Worm (Caenorhabditis elegans) whole organism, young adult: ENCODE data around the gene K02G10.5.
A peak's percentile ranks its signal among the peaks of the same experiment; 100 is the strongest.

Experiments used
- B0019.2 ChIP-seq: fragments of 200-800 bp; sonication (Bioruptor generic); conservative IDR thresholded peaks from 2 replicates; pipeline ENCODE4 v1.3.6; 2022; ENCODE audit warnings: missing genetic modification reagents, missing genetic modification characterization, missing compliant biosample characterization
- B0261.1 ChIP-seq: sonication (generic microtip); optimal IDR thresholded peaks from 2 replicates; lab custom pipeline; 2016; ENCODE audit warnings: mild to moderate bottlenecking, missing genetic modification characterization, moderate library complexity, missing compliant biosample characterization
- B0336.3 ChIP-seq: fragments of 200-800 bp; sonication (Bioruptor generic); IDR thresholded peaks from 2 replicates; pipeline ENCODE4 v1.3.6; 2022; ENCODE audit warnings: missing genetic modification characterization, missing compliant biosample characterization
- C17E4.6 ChIP-seq: fragments of 200-800 bp; sonication (Bioruptor generic); IDR thresholded peaks from 2 replicates; pipeline ENCODE4 v1.3.6; 2022; ENCODE audit warnings: missing genetic modification reagents, missing genetic modification characterization, missing compliant biosample characterization
- D2030.7 ChIP-seq: fragments of 200-800 bp; sonication (Bioruptor generic); IDR thresholded peaks from 2 replicates; pipeline ENCODE4 v1.3.6; 2022; ENCODE audit warnings: missing genetic modification reagents, missing genetic modification characterization, missing compliant biosample characterization
- F10E7.11 ChIP-seq: sonication (generic microtip); optimal IDR thresholded peaks from 2 replicates; lab custom pipeline; 2017; ENCODE audit warnings: mild to moderate bottlenecking, missing genetic modification characterization, moderate library complexity, missing compliant biosample characterization
- F23B12.7 ChIP-seq: sonication (generic microtip); optimal IDR thresholded peaks from 2 replicates; lab custom pipeline; 2017; ENCODE audit warnings: missing genetic modification characterization, mild to moderate bottlenecking, missing compliant biosample characterization, antibody characterized with exemption, moderate library complexity; ENCODE audit not compliant: insufficient read depth
- F33H1.4 ChIP-seq: fragments of 200-800 bp; sonication (Bioruptor generic); IDR thresholded peaks from 2 replicates; pipeline ENCODE4 v1.3.6; 2022; ENCODE audit warnings: missing genetic modification reagents, missing genetic modification characterization, missing compliant biosample characterization
- F37B4.10 ChIP-seq: fragments of 200-800 bp; sonication (Bioruptor generic); IDR thresholded peaks from 2 replicates; pipeline ENCODE4 v1.3.6; 2022; ENCODE audit warnings: missing genetic modification characterization, missing compliant biosample characterization
- F39B2.1 ChIP-seq: fragments of 200-800 bp; sonication (Bioruptor generic); IDR thresholded peaks from 2 replicates; pipeline ENCODE4 v1.3.6; 2022; ENCODE audit warnings: missing genetic modification reagents, missing genetic modification characterization, missing compliant biosample characterization
- F49E8.2 ChIP-seq: sonication (generic microtip); optimal IDR thresholded peaks from 3 replicates; lab custom pipeline; 2017; ENCODE audit warnings: missing genetic modification characterization, mild to moderate bottlenecking, missing compliant biosample characterization, antibody characterized with exemption, moderate library complexity; ENCODE audit not compliant: insufficient read depth
- F52B5.7 ChIP-seq: sonication (generic microtip); optimal IDR thresholded peaks from 2 replicates; lab custom pipeline; 2016; ENCODE audit warnings: mild to moderate bottlenecking, missing genetic modification characterization, missing compliant biosample characterization
- F55B11.4 ChIP-seq: sonication (generic microtip); optimal IDR thresholded peaks from 2 replicates; lab custom pipeline; 2016; ENCODE audit warnings: missing compliant biosample characterization, missing genetic modification characterization, borderline replicate concordance; ENCODE audit not compliant: insufficient read depth
- F57A8.1 ChIP-seq: fragments of 200-800 bp; sonication (Bioruptor generic); optimal IDR thresholded peaks from 2 replicates; lab custom pipeline; 2018; ENCODE audit warnings: mild to moderate bottlenecking, missing genetic modification characterization, moderate library complexity, missing compliant biosample characterization
- Y53G8AR.9 ChIP-seq: fragments of 200-800 bp; sonication (Bioruptor generic); conservative IDR thresholded peaks from 2 replicates; pipeline ENCODE4 v1.3.6; 2022; ENCODE audit warnings: missing genetic modification reagents, missing genetic modification characterization, missing compliant biosample characterization
- Y67H2A.10 ChIP-seq: fragments of 200-800 bp; sonication (Bioruptor generic); conservative IDR thresholded peaks from 2 replicates; pipeline ENCODE4 v1.3.6; 2022; ENCODE audit warnings: missing genetic modification reagents, missing genetic modification characterization, missing compliant biosample characterization
- Y79H2A.3 ChIP-seq: fragments of 200-800 bp; sonication (Bioruptor generic); conservative IDR thresholded peaks from 2 replicates; pipeline ENCODE4 v1.3.6; 2022; ENCODE audit warnings: missing genetic modification reagents, missing genetic modification characterization, missing compliant biosample characterization
- ZK185.1 ChIP-seq: sonication (generic microtip); optimal IDR thresholded peaks from 2 replicates; lab custom pipeline; 2016; ENCODE audit warnings: mild to moderate bottlenecking, missing genetic modification characterization, missing compliant biosample characterization; ENCODE audit not compliant: poor library complexity, severe bottlenecking
- aptf-2 ChIP-seq: fragments of 200-800 bp; sonication (Bioruptor generic); conservative IDR thresholded peaks from 2 replicates; pipeline ENCODE4 v1.3.6; 2022; ENCODE audit warnings: missing genetic modification reagents, missing genetic modification characterization, missing compliant biosample characterization
- bed-1 ChIP-seq: fragments of 200-800 bp; sonication (Bioruptor generic); IDR thresholded peaks from 2 replicates; pipeline ENCODE4 v1.3.6; 2022; ENCODE audit warnings: missing genetic modification reagents, missing genetic modification characterization, missing compliant biosample characterization
- cebp-1 ChIP-seq, 2 experiments: fragments of 200-800 bp in 1 of 2; sonication (Bioruptor generic) in 1 of 2; sonication (generic microtip) in 1 of 2; IDR thresholded peaks in 1 of 2; optimal IDR thresholded peaks in 1 of 2; 2 replicates each; pipeline versions ENCODE4 v1.3.6 to Lab custom; 2017 to 2022; ENCODE audit warnings: missing compliant biosample characterization in 2 of 2, missing genetic modification characterization in 2 of 2, mild to moderate bottlenecking in 1 of 2, missing genetic modification reagents in 1 of 2, moderate library complexity in 1 of 2
- cebp-2 ChIP-seq: fragments of 200-800 bp; sonication (Bioruptor generic); IDR thresholded peaks from 2 replicates; pipeline ENCODE4 v1.3.6; 2022; ENCODE audit warnings: missing genetic modification characterization, missing compliant biosample characterization
- ceh-58 ChIP-seq: fragments of 200-800 bp; sonication (Bioruptor generic); IDR thresholded peaks from 2 replicates; pipeline ENCODE4 v1.3.6; 2022; ENCODE audit warnings: missing genetic modification characterization, missing compliant biosample characterization
- die-1 ChIP-seq: sonication (generic microtip); optimal IDR thresholded peaks from 2 replicates; lab custom pipeline; 2016; ENCODE audit warnings: missing genotype, mild to moderate bottlenecking, missing genetic modification characterization, missing compliant biosample characterization
- dox-1 ChIP-seq: fragments of 200-800 bp; sonication (Bioruptor generic); IDR thresholded peaks from 2 replicates; pipeline ENCODE4 v1.3.6; 2022; ENCODE audit warnings: missing genetic modification reagents, missing genetic modification characterization, missing compliant biosample characterization
- egl-18 ChIP-seq: fragments of 200-800 bp; sonication (Bioruptor generic); IDR thresholded peaks from 2 replicates; pipeline ENCODE4 v1.3.6; 2022; ENCODE audit warnings: missing genetic modification reagents, missing genetic modification characterization, missing compliant biosample characterization
- egrh-3 ChIP-seq: fragments of 200-800 bp; sonication (Bioruptor generic); IDR thresholded peaks from 2 replicates; pipeline ENCODE4 v1.3.6; 2022; ENCODE audit warnings: missing genetic modification reagents, missing genetic modification characterization, missing compliant biosample characterization
- him-1 ChIP-seq: sonication (generic microtip); optimal IDR thresholded peaks from 2 replicates; lab custom pipeline; 2016; ENCODE audit warnings: missing genotype, missing genetic modification reagents, missing genetic modification characterization, missing compliant biosample characterization
- hlh-12 ChIP-seq: sonication (generic microtip); optimal IDR thresholded peaks from 2 replicates; lab custom pipeline; 2016; ENCODE audit warnings: missing genetic modification characterization, missing compliant biosample characterization
- hmg-1.2 ChIP-seq: fragments of 200-800 bp; sonication (Bioruptor generic); IDR thresholded peaks from 2 replicates; pipeline ENCODE4 v1.3.6; 2022; ENCODE audit warnings: missing genetic modification reagents, missing genetic modification characterization, missing compliant biosample characterization
- let-526 ChIP-seq: fragments of 200-800 bp; sonication (Bioruptor generic); IDR thresholded peaks from 2 replicates; pipeline ENCODE4 v1.3.6; 2022; ENCODE audit warnings: missing genetic modification reagents, missing genetic modification characterization, missing compliant biosample characterization
- madf-6 ChIP-seq: fragments of 200-800 bp; sonication (Bioruptor generic); IDR thresholded peaks from 2 replicates; pipeline ENCODE4 v1.3.6; 2022; ENCODE audit warnings: missing genetic modification reagents, missing genetic modification characterization, missing compliant biosample characterization
- madf-8 ChIP-seq: fragments of 200-800 bp; sonication (Bioruptor generic); conservative IDR thresholded peaks from 2 replicates; pipeline ENCODE4 v1.3.6; 2022; ENCODE audit warnings: missing genetic modification reagents, missing genetic modification characterization, missing compliant biosample characterization
- mel-28 ChIP-seq: sonication (generic microtip); optimal IDR thresholded peaks from 2 replicates; lab custom pipeline; 2016; ENCODE audit warnings: borderline replicate concordance, mild to moderate bottlenecking, missing genetic modification characterization, missing compliant biosample characterization
- mes-4 ChIP-seq: sonication (generic microtip); optimal IDR thresholded peaks from 2 replicates; lab custom pipeline; 2016; ENCODE audit warnings: missing genotype, missing genetic modification characterization, missing compliant biosample characterization
- nhr-179 ChIP-seq: sonication (generic microtip); optimal IDR thresholded peaks from 2 replicates; lab custom pipeline; 2016; ENCODE audit warnings: mild to moderate bottlenecking, missing genetic modification characterization, missing compliant biosample characterization
- nhr-80 ChIP-seq: sonication (generic microtip); optimal IDR thresholded peaks from 2 replicates; lab custom pipeline; 2016; ENCODE audit warnings: missing genetic modification characterization, missing compliant biosample characterization
- nhr-90 ChIP-seq: sonication (generic microtip); optimal IDR thresholded peaks from 2 replicates; lab custom pipeline; 2016; ENCODE audit warnings: missing genotype, mild to moderate bottlenecking, missing genetic modification characterization, missing compliant biosample characterization
- pbrm-1 ChIP-seq: fragments of 200-800 bp; sonication (Bioruptor generic); IDR thresholded peaks from 2 replicates; pipeline ENCODE4 v1.3.6; 2022; ENCODE audit warnings: missing genetic modification reagents, missing genetic modification characterization, missing compliant biosample characterization
- pha-4 ChIP-seq: fragments of 150-350 bp; sonication (generic microtip); optimal IDR thresholded peaks from 2 replicates; lab custom pipeline; 2014; ENCODE audit warnings: missing biosample characterization, missing genetic modification reagents, missing genetic modification characterization
- rcor-1 ChIP-seq: fragments of 200-800 bp; sonication (Bioruptor generic); IDR thresholded peaks from 2 replicates; pipeline ENCODE4 v1.3.6; 2022; ENCODE audit warnings: missing genetic modification reagents, missing genetic modification characterization, missing compliant biosample characterization
- rec-8 ChIP-seq, 2 experiments: sonication (generic microtip); optimal IDR thresholded peaks; 2 replicates each; lab custom pipeline; 2016; ENCODE audit warnings: mild to moderate bottlenecking in 2 of 2, missing genetic modification characterization in 2 of 2, missing genetic modification reagents in 2 of 2, missing genotype in 2 of 2, missing biosample characterization in 1 of 2, missing compliant biosample characterization in 1 of 2, moderate library complexity in 1 of 2
- sptf-2 ChIP-seq: fragments of 200-800 bp; sonication (Bioruptor generic); optimal IDR thresholded peaks from 2 replicates; lab custom pipeline; 2018; ENCODE audit warnings: mild to moderate bottlenecking, missing genetic modification characterization, missing compliant biosample characterization
- tbp1 ChIP-seq: fragments of 200-800 bp; sonication (Bioruptor generic); optimal IDR thresholded peaks from 2 replicates; lab custom pipeline; 2018; ENCODE audit warnings: mild to moderate bottlenecking, missing genetic modification characterization, missing compliant biosample characterization
- tbx-9 ChIP-seq: sonication (generic microtip); optimal IDR thresholded peaks from 2 replicates; lab custom pipeline; 2016; ENCODE audit warnings: borderline replicate concordance, missing genetic modification characterization, inconsistent platforms, missing compliant biosample characterization
- unc-62 ChIP-seq: fragments of 150-350 bp; optimal IDR thresholded peaks from 2 replicates; lab custom pipeline; 2014; ENCODE audit warnings: missing biosample characterization, missing genetic modification reagents, missing genetic modification characterization
- ztf-3 ChIP-seq: fragments of 200-800 bp; sonication (Bioruptor generic); optimal IDR thresholded peaks from 2 replicates; lab custom pipeline; 2018; ENCODE audit warnings: mild to moderate bottlenecking, missing genetic modification characterization, missing compliant biosample characterization

K02G10.5 gene

DNA sequence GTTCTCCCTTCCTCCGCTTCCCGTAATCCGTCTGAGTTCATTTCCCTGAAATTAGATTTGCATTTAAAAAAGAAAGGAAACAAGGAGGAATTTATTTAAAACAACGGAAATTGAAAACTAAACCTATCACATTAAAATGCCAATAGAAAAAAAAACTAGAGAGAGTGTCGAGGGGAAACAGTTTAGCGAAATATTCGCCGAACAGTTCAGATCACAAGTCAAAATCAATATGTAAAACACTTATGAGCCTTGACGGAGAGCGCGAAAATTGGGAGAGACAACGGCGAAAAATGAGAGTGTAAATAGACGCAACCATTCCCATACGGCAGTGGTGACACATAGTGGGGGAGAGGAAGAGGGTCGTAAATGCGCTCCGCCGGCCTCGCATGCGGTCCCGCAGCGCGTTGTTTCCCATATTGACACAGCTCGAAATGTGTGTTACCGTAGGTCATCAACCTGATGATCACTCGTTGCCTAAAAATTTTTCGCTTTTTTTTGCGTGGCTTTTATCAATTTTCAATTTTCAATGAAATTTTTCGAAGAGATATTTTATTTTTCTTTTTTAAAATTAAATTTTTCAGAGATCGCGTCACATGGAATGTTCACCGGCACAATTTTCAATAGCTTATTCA lies 20.8 kb upstream of the K02G10.5 start, which contains the start of the genes dnj-14 and glit-1 (continued):
- TF ChIP-seq dox-1 (GFP tag; lab: Robert Waterston, UW) (peak; percentile 91), Y53G8AR.9 (0 out of 2 replicates have a peak, but pooled peaks have one; percentile 35), C17E4.6 (GFP tag; lab: Robert Waterston, UW) (no peak), F49E8.2 (tag; lab: Kevin White, UChicago) (no peak), Y79H2A.3 (no peak), mel-28 (no peak), B0019.2 (GFP tag; lab: Robert Waterston, UW) (no peak), aptf-2 (GFP tag; lab: Robert Waterston, UW) (no peak), let-526 (GFP tag; lab: Robert Waterston, UW) (peak; percentile 76; the same call in 1 of the 2 replicates), tbx-9 (no peak), ceh-58 (GFP tag; lab: Robert Waterston, UW) (no peak), rec-8 (tag; optimal IDR thresholded peaks at IDR 0.05; lab: Kevin White, UChicago) (no peak), pbrm-1 (GFP tag; lab: Robert Waterston, UW) (peak; percentile 84; the same call in 1 of the 2 replicates), F23B12.7 (peak; percentile 78), D2030.7 (GFP tag; lab: Robert Waterston, UW) (no peak), madf-8 (no peak), sptf-2 (GFP tag; lab: Kevin White, UChicago) (no peak), cebp-2 (GFP tag; lab: Robert Waterston, UW) (no peak), pha-4 (tag; lab: Kevin White, UChicago) (peak; percentile 89), B0336.3 (GFP tag; lab: Robert Waterston, UW) (peak; percentile 77), F10E7.11 (tag; lab: Kevin White, UChicago) (no peak), B0261.1 (no peak), F52B5.7 (no peak), nhr-90 (tag; lab: Kevin White, UChicago) (peak; percentile 65), Y67H2A.10 (GFP tag; lab: Robert Waterston, UW) (no peak), F37B4.10 (GFP tag; lab: Robert Waterston, UW) (no peak), hlh-12 (tag; lab: Kevin White, UChicago) (no peak), mes-4 (tag; lab: Kevin White, UChicago) (no peak), rcor-1 (GFP tag; lab: Robert Waterston, UW) (peak; percentile 50), egl-18 (GFP tag; lab: Robert Waterston, UW) (no peak), nhr-179 (no peak), cebp-1 (GFP tag; IDR thresholded peaks at IDR 0.05; lab: Robert Waterston, UW) (peak; percentile 52; the same call in 1 of the 2 replicates), cebp-1 (tag; optimal IDR thresholded peaks at IDR 0.05; lab: Kevin White, UChicago) (peak; percentile 89), ztf-3 (GFP tag; lab: Kevin White, UChicago) (no peak), F55B11.4 (tag; lab: Kevin White, UChicago) (no peak), F39B2.1 (GFP tag; lab: Robert Waterston, UW) (no peak), tbp1 (GFP tag; lab: Kevin White, UChicago) (peak; percentile 63), nhr-80 (tag; lab: Kevin White, UChicago) (peak; percentile 98), madf-6 (GFP tag; lab: Robert Waterston, UW) (no peak), hmg-1.2 (peak; percentile 71), ZK185.1 (peak; percentile 53), unc-62 (GFP tag; lab: Kevin White, UChicago) (peak; percentile 51), egrh-3 (GFP tag; lab: Robert Waterston, UW) (peak; percentile 46; the same call in 1 of the 2 replicates), bed-1 (no peak), F57A8.1 (GFP tag; lab: Kevin White, UChicago) (no peak), F33H1.4 (GFP tag; lab: Robert Waterston, UW) (peak; percentile 79), him-1 (tag; lab: Kevin White, UChicago) (no peak), die-1 (tag; lab: Kevin White, UChicago) (no peak)
